Worm (Caenorhabditis elegans) whole organism, L2 larva: ENCODE results near the gene irld-7.
"Not testable (repeated sequence)": the region's sequence is repeated elsewhere in the genome, so short reads cannot be mapped to it uniquely, and the experiment has no call there.

ENCODE experiments used
- C34F6.9 ChIP-seq: fragments of 150-350 bp; optimal IDR thresholded peaks from 2 replicates; lab custom pipeline; 2014; ENCODE audit warnings: missing biosample characterization, missing genetic modification characterization
- F13H6.1 ChIP-seq: sonication (generic microtip); optimal IDR thresholded peaks from 2 replicates; lab custom pipeline; 2016; ENCODE audit warnings: missing genetic modification characterization, missing compliant biosample characterization
- R02D3.7 ChIP-seq: fragments of 150-350 bp; optimal IDR thresholded peaks from 2 replicates; lab custom pipeline; 2014; ENCODE audit warnings: missing biosample characterization, missing genetic modification characterization
- Y55F3AM.14 ChIP-seq: fragments of 200-800 bp; sonication (Bioruptor generic); optimal IDR thresholded peaks from 2 replicates; lab custom pipeline; 2018; ENCODE audit warnings: mild to moderate bottlenecking, missing genetic modification characterization, missing compliant biosample characterization
- ZK546.5 ChIP-seq: sonication (generic microtip); optimal IDR thresholded peaks from 2 replicates; lab custom pipeline; 2017; ENCODE audit warnings: missing biosample characterization, missing genetic modification characterization
- alr-1 ChIP-seq: fragments of 150-350 bp; optimal IDR thresholded peaks from 2 replicates; lab custom pipeline; 2014; ENCODE audit warnings: missing biosample characterization, missing genetic modification characterization
- aly-2 ChIP-seq: fragments of 150-350 bp; optimal IDR thresholded peaks from 2 replicates; lab custom pipeline; 2014; ENCODE audit warnings: missing biosample characterization, missing genetic modification characterization
- ama-1 ChIP-seq: fragments of 150-350 bp; optimal IDR thresholded peaks from 2 replicates; lab custom pipeline; 2018; ENCODE audit warnings: inconsistent platforms
- blmp-1 ChIP-seq: sonication (generic microtip); optimal IDR thresholded peaks from 2 replicates; lab custom pipeline; 2017; ENCODE audit warnings: missing genetic modification characterization, mild to moderate bottlenecking, missing compliant biosample characterization, antibody characterized with exemption, moderate library complexity; ENCODE audit not compliant: insufficient read depth
- ceh-82 ChIP-seq: fragments of 150-350 bp; optimal IDR thresholded peaks from 2 replicates; lab custom pipeline; 2014; ENCODE audit warnings: missing biosample characterization, missing genetic modification characterization
- crh-2 ChIP-seq: sonication (generic microtip); optimal IDR thresholded peaks from 2 replicates; lab custom pipeline; 2017; ENCODE audit warnings: missing biosample characterization, missing genetic modification characterization
- dmd-4 ChIP-seq: sonication (generic microtip); optimal IDR thresholded peaks from 2 replicates; lab custom pipeline; 2017; ENCODE audit warnings: missing biosample characterization, missing genetic modification characterization
- egl-27 ChIP-seq: sonication (generic microtip); optimal IDR thresholded peaks from 3 replicates; lab custom pipeline; 2017; ENCODE audit warnings: missing biosample characterization, missing genetic modification reagents, missing genetic modification characterization
- elt-1 ChIP-seq: fragments of 150-350 bp; optimal IDR thresholded peaks from 2 replicates; lab custom pipeline; 2014; ENCODE audit warnings: missing biosample characterization, missing genetic modification characterization
- elt-3 ChIP-seq: sonication (generic microtip); optimal IDR thresholded peaks from 2 replicates; lab custom pipeline; 2017; ENCODE audit warnings: missing biosample characterization, missing genetic modification characterization
- fos-1 ChIP-seq: fragments of 150-350 bp; optimal IDR thresholded peaks from 2 replicates; lab custom pipeline; 2014; ENCODE audit warnings: missing biosample characterization, missing genetic modification characterization
- gmeb-1 ChIP-seq: fragments of 150-350 bp; optimal IDR thresholded peaks from 2 replicates; lab custom pipeline; 2014; ENCODE audit warnings: missing biosample characterization, missing genetic modification characterization
- lin-11 ChIP-seq: fragments of 150-350 bp; sonication (generic microtip); optimal IDR thresholded peaks from 2 replicates; lab custom pipeline; 2014; ENCODE audit warnings: missing biosample characterization, missing genetic modification characterization, inconsistent platforms, mixed read lengths
- lin-13 ChIP-seq: fragments of 150-350 bp; optimal IDR thresholded peaks from 2 replicates; lab custom pipeline; 2014; ENCODE audit warnings: missing biosample characterization, missing genetic modification reagents, missing genetic modification characterization
- lin-39 ChIP-seq: fragments of 150-350 bp; optimal IDR thresholded peaks from 2 replicates; lab custom pipeline; 2014; ENCODE audit warnings: missing biosample characterization, missing genetic modification reagents, missing genetic modification characterization
- mab-5 ChIP-seq: fragments of 150-350 bp; optimal IDR thresholded peaks from 2 replicates; lab custom pipeline; 2014; ENCODE audit warnings: missing biosample characterization, missing genetic modification characterization
- mdl-1 ChIP-seq, 2 experiments: fragments of 150-350 bp in 1 of 2; sonication (generic microtip) in 1 of 2; optimal IDR thresholded peaks; 2 replicates each; lab custom pipeline; 2017; ENCODE audit warnings: missing biosample characterization in 2 of 2, missing genetic modification characterization in 2 of 2
- nhr-10 ChIP-seq: sonication (generic microtip); optimal IDR thresholded peaks from 2 replicates; lab custom pipeline; 2017; ENCODE audit warnings: missing biosample characterization, missing genetic modification characterization
- nhr-11 ChIP-seq: fragments of 150-350 bp; optimal IDR thresholded peaks from 2 replicates; lab custom pipeline; 2014; ENCODE audit warnings: missing biosample characterization, missing genetic modification characterization
- nhr-12 ChIP-seq: fragments of 150-350 bp; optimal IDR thresholded peaks from 2 replicates; lab custom pipeline; 2014; ENCODE audit warnings: missing biosample characterization, missing genetic modification characterization
- nhr-129 ChIP-seq: fragments of 150-350 bp; optimal IDR thresholded peaks from 2 replicates; lab custom pipeline; 2014; ENCODE audit warnings: missing biosample characterization, missing genetic modification characterization
- nhr-21 ChIP-seq: fragments of 150-350 bp; optimal IDR thresholded peaks from 2 replicates; lab custom pipeline; 2014; ENCODE audit warnings: missing biosample characterization, missing genetic modification characterization
- nhr-23 ChIP-seq: fragments of 150-350 bp; optimal IDR thresholded peaks from 2 replicates; lab custom pipeline; 2014; ENCODE audit warnings: missing biosample characterization, missing genetic modification reagents, missing genetic modification characterization
- nhr-25 ChIP-seq: fragments of 150-350 bp; sonication (generic microtip); optimal IDR thresholded peaks from 3 replicates; lab custom pipeline; 2014; ENCODE audit warnings: missing biosample characterization, missing genetic modification characterization
- nhr-6 ChIP-seq: fragments of 150-350 bp; optimal IDR thresholded peaks from 2 replicates; lab custom pipeline; 2014; ENCODE audit warnings: missing biosample characterization, missing genetic modification characterization
- nhr-77 ChIP-seq: fragments of 150-350 bp; optimal IDR thresholded peaks from 2 replicates; lab custom pipeline; 2014; ENCODE audit warnings: missing biosample characterization, missing genetic modification characterization
- peb-1 ChIP-seq: fragments of 150-350 bp; optimal IDR thresholded peaks from 2 replicates; lab custom pipeline; 2014; ENCODE audit warnings: missing biosample characterization, missing genetic modification characterization
- sem-4 ChIP-seq: fragments of 150-350 bp; optimal IDR thresholded peaks from 2 replicates; lab custom pipeline; 2014; ENCODE audit warnings: missing biosample characterization, missing genetic modification reagents, missing genetic modification characterization
- skn-1 ChIP-seq: sonication (generic microtip); optimal IDR thresholded peaks from 2 replicates; lab custom pipeline; 2017; ENCODE audit warnings: missing biosample characterization, missing genetic modification characterization
- sma-3 ChIP-seq: sonication (generic microtip); optimal IDR thresholded peaks from 2 replicates; lab custom pipeline; 2016; ENCODE audit warnings: missing genetic modification reagents, missing genetic modification characterization, missing compliant biosample characterization
- sma-9 ChIP-seq, 2 experiments: fragments of 150-350 bp in 1 of 2; sonication (generic microtip) in 1 of 2; optimal IDR thresholded peaks; 2 replicates each; lab custom pipeline; 2014 to 2016; ENCODE audit warnings: missing genetic modification characterization in 2 of 2, mild to moderate bottlenecking in 1 of 2, missing biosample characterization in 1 of 2, missing compliant biosample characterization in 1 of 2, missing genetic modification reagents in 1 of 2, moderate library complexity in 1 of 2
- snpc-4 ChIP-seq: fragments of 150-350 bp; optimal IDR thresholded peaks from 2 replicates; lab custom pipeline; 2014; ENCODE audit warnings: missing biosample characterization, missing genetic modification characterization
- unc-39 ChIP-seq: fragments of 150-350 bp; optimal IDR thresholded peaks from 2 replicates; lab custom pipeline; 2014; ENCODE audit warnings: missing biosample characterization, missing genetic modification characterization
- unc-55 ChIP-seq: fragments of 150-350 bp; sonication (generic microtip); optimal IDR thresholded peaks from 3 replicates; lab custom pipeline; 2014; ENCODE audit warnings: missing biosample characterization, missing genetic modification reagents, missing genetic modification characterization
- zag-1 ChIP-seq: fragments of 150-350 bp; optimal IDR thresholded peaks from 2 replicates; lab custom pipeline; 2014; ENCODE audit warnings: missing biosample characterization, missing genetic modification characterization
- ztf-1 ChIP-seq: fragments of 200-800 bp; sonication (Bioruptor generic); conservative IDR thresholded peaks from 2 replicates; pipeline ENCODE4 v1.3.6; 2022; ENCODE audit warnings: missing genetic modification characterization, missing compliant biosample characterization
- ztf-11 ChIP-seq: sonication (generic microtip); optimal IDR thresholded peaks from 2 replicates; lab custom pipeline; 2017; ENCODE audit warnings: missing biosample characterization, missing genetic modification characterization
- ztf-4 ChIP-seq: fragments of 150-350 bp; optimal IDR thresholded peaks from 2 replicates; lab custom pipeline; 2014; ENCODE audit warnings: missing biosample characterization, missing genetic modification characterization

Gene irld-7

ce11 chrIV:6598740-6599139 is 8.6 kb downstream of the irld-7 start, which contains the start of gene nspb-5:
Gene nspb-5 (plus strand): TSS chrIV:6599040.
- not testable (repeated sequence) for TF ChIP-seq mdl-1 (tag; optimal IDR thresholded peaks at IDR 0.05; lab: Kevin White, UChicago); C34F6.9; elt-1 (tag; lab: Kevin White, UChicago)

- no peak for TF ChIP-seq ztf-1
- TF ChIP-seq sma-3 (GFP tag; lab: Kevin White, UChicago), result no peak
- no peak for TF ChIP-seq elt-3 (tag; lab: Kevin White, UChicago)
- no peak for TF ChIP-seq peb-1 (tag; lab: Kevin White, UChicago)
- TF ChIP-seq mdl-1 (tag; optimal IDR thresholded peaks at IDR 0.05; lab: Kevin White, UChicago), result no peak
- no peak for TF ChIP-seq nhr-21 (tag; lab: Kevin White, UChicago)
- no peak for TF ChIP-seq lin-13 (GFP tag; lab: Kevin White, UChicago)
- no peak for TF ChIP-seq sem-4 (tag; lab: Kevin White, UChicago)
- no peak for TF ChIP-seq mab-5
- no peak for TF ChIP-seq unc-39
- TF ChIP-seq ZK546.5 (tag; lab: Kevin White, UChicago), result no peak
- no peak for TF ChIP-seq nhr-23 (tag; lab: Kevin White, UChicago)
- no peak for TF ChIP-seq zag-1 (tag; lab: Kevin White, UChicago)
- TF ChIP-seq egl-27 (tag; lab: Kevin White, UChicago), result no peak
- no peak for TF ChIP-seq nhr-12
- no peak for TF ChIP-seq nhr-77
- TF ChIP-seq snpc-4, result no peak
- TF ChIP-seq ama-1, result no peak
- no peak for TF ChIP-seq ztf-11 (tag; lab: Kevin White, UChicago)
- no peak for TF ChIP-seq nhr-25 (tag; lab: Kevin White, UChicago)
Measured at ce11 chrIV:6599447-6599846, 9.3 kb downstream of the irld-7 start, which contains the start of gene F38A5.8. Gene F38A5.8 (plus strand): TSS chrIV:6599747.

- TF ChIP-seq sem-4 (tag; lab: Kevin White, UChicago), result no peak
- TF ChIP-seq nhr-77, result no peak
- no peak for TF ChIP-seq R02D3.7 (tag; lab: Kevin White, UChicago)
- no peak for TF ChIP-seq aly-2 (tag; lab: Kevin White, UChicago)
- TF ChIP-seq lin-39, result no peak
- TF ChIP-seq sma-3 (GFP tag; lab: Kevin White, UChicago), result no peak
- TF ChIP-seq blmp-1 (tag; lab: Kevin White, UChicago), result no peak
- no peak for TF ChIP-seq nhr-6
- no peak for TF ChIP-seq alr-1 (tag; lab: Kevin White, UChicago)
- TF ChIP-seq ztf-4 (tag; lab: Kevin White, UChicago), result no peak
- TF ChIP-seq C34F6.9, result peak; percentile 51
- no peak for TF ChIP-seq ztf-1
- TF ChIP-seq Y55F3AM.14 (GFP tag; lab: Kevin White, UChicago), result no peak
- no peak for TF ChIP-seq zag-1 (tag; lab: Kevin White, UChicago)
- no peak for TF ChIP-seq elt-1 (tag; lab: Kevin White, UChicago)
- peak; percentile 18 for TF ChIP-seq sma-9 (GFP tag; optimal IDR thresholded peaks at IDR 0.05; lab: Kevin White, UChicago)
- TF ChIP-seq sma-9 (tag; optimal IDR thresholded peaks at IDR 0.05; lab: Kevin White, UChicago), result no peak
- TF ChIP-seq lin-11, result no peak
- TF ChIP-seq unc-55 (GFP tag; lab: Kevin White, UChicago), result peak; percentile 74
- TF ChIP-seq snpc-4, result no peak
- TF ChIP-seq crh-2 (tag; lab: Kevin White, UChicago), result peak; percentile 12
- TF ChIP-seq nhr-21 (tag; lab: Kevin White, UChicago), result no peak
- TF ChIP-seq dmd-4 (tag; lab: Kevin White, UChicago), result no peak
- no peak for TF ChIP-seq ceh-82 (tag; lab: Kevin White, UChicago)
- no peak for TF ChIP-seq nhr-11
- TF ChIP-seq ama-1, result no peak
- no peak for TF ChIP-seq nhr-10 (tag; lab: Kevin White, UChicago)
- no peak for TF ChIP-seq egl-27 (tag; lab: Kevin White, UChicago)
- TF ChIP-seq nhr-25 (tag; lab: Kevin White, UChicago), result no peak
- no peak for TF ChIP-seq mdl-1 (tag; optimal IDR thresholded peaks at IDR 0.05; lab: Kevin White, UChicago)
- peak; percentile 47 for TF ChIP-seq fos-1 (tag; lab: Kevin White, UChicago)
- TF ChIP-seq skn-1, result no peak
- TF ChIP-seq ZK546.5 (tag; lab: Kevin White, UChicago), result no peak
- no peak for TF ChIP-seq ztf-11 (tag; lab: Kevin White, UChicago)
- TF ChIP-seq nhr-129 (tag; lab: Kevin White, UChicago), result peak; percentile 62
- TF ChIP-seq F13H6.1 (tag; lab: Kevin White, UChicago), result no peak
- TF ChIP-seq gmeb-1 (tag; lab: Kevin White, UChicago), result no peak
- no peak for TF ChIP-seq elt-3 (tag; lab: Kevin White, UChicago)
Measured at ce11 chrIV:6601213-6601724, 11.1 kb downstream of the irld-7 start, which contains the start of gene sup-36. Gene sup-36 (plus strand): TSS chrIV:6601674.
